Worm (Caenorhabditis elegans) whole organism, L2 larva: ENCODE measurements around the gene F25G6.9.

Experiments
- C34F6.9 ChIP-seq: fragments of 150-350 bp; optimal IDR thresholded peaks from 2 replicates; lab custom pipeline; 2014; ENCODE audit warnings: missing biosample characterization, missing genetic modification characterization
- F13H6.1 ChIP-seq: sonication (generic microtip); optimal IDR thresholded peaks from 2 replicates; lab custom pipeline; 2016; ENCODE audit warnings: missing genetic modification characterization, missing compliant biosample characterization
- R02D3.7 ChIP-seq: fragments of 150-350 bp; optimal IDR thresholded peaks from 2 replicates; lab custom pipeline; 2014; ENCODE audit warnings: missing biosample characterization, missing genetic modification characterization
- Y55F3AM.14 ChIP-seq: fragments of 200-800 bp; sonication (Bioruptor generic); optimal IDR thresholded peaks from 2 replicates; lab custom pipeline; 2018; ENCODE audit warnings: mild to moderate bottlenecking, missing genetic modification characterization, missing compliant biosample characterization
- blmp-1 ChIP-seq: sonication (generic microtip); optimal IDR thresholded peaks from 2 replicates; lab custom pipeline; 2017; ENCODE audit warnings: missing genetic modification characterization, mild to moderate bottlenecking, missing compliant biosample characterization, antibody characterized with exemption, moderate library complexity; ENCODE audit not compliant: insufficient read depth
- crh-2 ChIP-seq: sonication (generic microtip); optimal IDR thresholded peaks from 2 replicates; lab custom pipeline; 2017; ENCODE audit warnings: missing biosample characterization, missing genetic modification characterization
- dmd-4 ChIP-seq: sonication (generic microtip); optimal IDR thresholded peaks from 2 replicates; lab custom pipeline; 2017; ENCODE audit warnings: missing biosample characterization, missing genetic modification characterization
- egl-27 ChIP-seq: sonication (generic microtip); optimal IDR thresholded peaks from 3 replicates; lab custom pipeline; 2017; ENCODE audit warnings: missing biosample characterization, missing genetic modification reagents, missing genetic modification characterization
- elt-1 ChIP-seq: fragments of 150-350 bp; optimal IDR thresholded peaks from 2 replicates; lab custom pipeline; 2014; ENCODE audit warnings: missing biosample characterization, missing genetic modification characterization
- fos-1 ChIP-seq: fragments of 150-350 bp; optimal IDR thresholded peaks from 2 replicates; lab custom pipeline; 2014; ENCODE audit warnings: missing biosample characterization, missing genetic modification characterization
- gmeb-1 ChIP-seq: fragments of 150-350 bp; optimal IDR thresholded peaks from 2 replicates; lab custom pipeline; 2014; ENCODE audit warnings: missing biosample characterization, missing genetic modification characterization
- lin-11 ChIP-seq: fragments of 150-350 bp; sonication (generic microtip); optimal IDR thresholded peaks from 2 replicates; lab custom pipeline; 2014; ENCODE audit warnings: missing biosample characterization, missing genetic modification characterization, inconsistent platforms, mixed read lengths
- lin-13 ChIP-seq: fragments of 150-350 bp; optimal IDR thresholded peaks from 2 replicates; lab custom pipeline; 2014; ENCODE audit warnings: missing biosample characterization, missing genetic modification reagents, missing genetic modification characterization
- lsy-2 ChIP-seq, 2 experiments: fragments of 150-350 bp in 1 of 2; sonication (generic microtip) in 1 of 2; optimal IDR thresholded peaks; 2 replicates each; lab custom pipeline; 2014 to 2017; ENCODE audit warnings: missing biosample characterization in 2 of 2, missing genetic modification characterization in 2 of 2
- mdl-1 ChIP-seq, 2 experiments: fragments of 150-350 bp in 1 of 2; sonication (generic microtip) in 1 of 2; optimal IDR thresholded peaks; 2 replicates each; lab custom pipeline; 2017; ENCODE audit warnings: missing biosample characterization in 2 of 2, missing genetic modification characterization in 2 of 2
- nhr-10 ChIP-seq: sonication (generic microtip); optimal IDR thresholded peaks from 2 replicates; lab custom pipeline; 2017; ENCODE audit warnings: missing biosample characterization, missing genetic modification characterization
- nhr-11 ChIP-seq: fragments of 150-350 bp; optimal IDR thresholded peaks from 2 replicates; lab custom pipeline; 2014; ENCODE audit warnings: missing biosample characterization, missing genetic modification characterization
- nhr-12 ChIP-seq: fragments of 150-350 bp; optimal IDR thresholded peaks from 2 replicates; lab custom pipeline; 2014; ENCODE audit warnings: missing biosample characterization, missing genetic modification characterization
- nhr-129 ChIP-seq: fragments of 150-350 bp; optimal IDR thresholded peaks from 2 replicates; lab custom pipeline; 2014; ENCODE audit warnings: missing biosample characterization, missing genetic modification characterization
- nhr-21 ChIP-seq: fragments of 150-350 bp; optimal IDR thresholded peaks from 2 replicates; lab custom pipeline; 2014; ENCODE audit warnings: missing biosample characterization, missing genetic modification characterization
- nhr-237 ChIP-seq: fragments of 150-350 bp; optimal IDR thresholded peaks from 2 replicates; lab custom pipeline; 2014; ENCODE audit warnings: missing biosample characterization, missing genetic modification characterization
- nhr-25 ChIP-seq: fragments of 150-350 bp; sonication (generic microtip); optimal IDR thresholded peaks from 3 replicates; lab custom pipeline; 2014; ENCODE audit warnings: missing biosample characterization, missing genetic modification characterization
- nhr-77 ChIP-seq: fragments of 150-350 bp; optimal IDR thresholded peaks from 2 replicates; lab custom pipeline; 2014; ENCODE audit warnings: missing biosample characterization, missing genetic modification characterization
- peb-1 ChIP-seq: fragments of 150-350 bp; optimal IDR thresholded peaks from 2 replicates; lab custom pipeline; 2014; ENCODE audit warnings: missing biosample characterization, missing genetic modification characterization
- sem-4 ChIP-seq: fragments of 150-350 bp; optimal IDR thresholded peaks from 2 replicates; lab custom pipeline; 2014; ENCODE audit warnings: missing biosample characterization, missing genetic modification reagents, missing genetic modification characterization
- skn-1 ChIP-seq: sonication (generic microtip); optimal IDR thresholded peaks from 2 replicates; lab custom pipeline; 2017; ENCODE audit warnings: missing biosample characterization, missing genetic modification characterization
- sma-9 ChIP-seq, 2 experiments: fragments of 150-350 bp in 1 of 2; sonication (generic microtip) in 1 of 2; optimal IDR thresholded peaks; 2 replicates each; lab custom pipeline; 2014 to 2016; ENCODE audit warnings: missing genetic modification characterization in 2 of 2, mild to moderate bottlenecking in 1 of 2, missing biosample characterization in 1 of 2, missing compliant biosample characterization in 1 of 2, missing genetic modification reagents in 1 of 2, moderate library complexity in 1 of 2
- snpc-4 ChIP-seq: fragments of 150-350 bp; optimal IDR thresholded peaks from 2 replicates; lab custom pipeline; 2014; ENCODE audit warnings: missing biosample characterization, missing genetic modification characterization
- unc-39 ChIP-seq: fragments of 150-350 bp; optimal IDR thresholded peaks from 2 replicates; lab custom pipeline; 2014; ENCODE audit warnings: missing biosample characterization, missing genetic modification characterization
- ztf-1 ChIP-seq: fragments of 200-800 bp; sonication (Bioruptor generic); conservative IDR thresholded peaks from 2 replicates; pipeline ENCODE4 v1.3.6; 2022; ENCODE audit warnings: missing genetic modification characterization, missing compliant biosample characterization

Gene F25G6.9

ce11 chrV:8599192-8599591, 29.4 kb upstream of the F25G6.9 start, which contains the start of gene F41E6.7:
Gene F41E6.7 (minus strand): TSS chrV:8599292.
- TF ChIP-seq skn-1 (tag; lab: Kevin White, UChicago) = no peak
- no peak for TF ChIP-seq nhr-10 (tag; lab: Kevin White, UChicago)
- no peak for TF ChIP-seq unc-39 (tag; lab: Kevin White, UChicago)
- no peak for TF ChIP-seq blmp-1 (tag; lab: Kevin White, UChicago)
- no peak for TF ChIP-seq sem-4 (tag; lab: Kevin White, UChicago)
- TF ChIP-seq dmd-4 (tag; lab: Kevin White, UChicago) = no peak
- TF ChIP-seq fos-1 (tag; lab: Kevin White, UChicago) = no peak
- no peak for TF ChIP-seq lin-13 (GFP tag; lab: Kevin White, UChicago)
- TF ChIP-seq nhr-237 (tag; lab: Kevin White, UChicago) = no peak
- no peak for TF ChIP-seq lin-11
- TF ChIP-seq lsy-2 (tag; optimal IDR thresholded peaks at IDR 0.05; lab: Kevin White, UChicago) = no peak
- no peak for TF ChIP-seq gmeb-1 (tag; lab: Kevin White, UChicago)
- no peak for TF ChIP-seq peb-1 (tag; lab: Kevin White, UChicago)
- TF ChIP-seq ztf-1 (GFP tag; lab: Robert Waterston, UW) = no peak

DNA sequence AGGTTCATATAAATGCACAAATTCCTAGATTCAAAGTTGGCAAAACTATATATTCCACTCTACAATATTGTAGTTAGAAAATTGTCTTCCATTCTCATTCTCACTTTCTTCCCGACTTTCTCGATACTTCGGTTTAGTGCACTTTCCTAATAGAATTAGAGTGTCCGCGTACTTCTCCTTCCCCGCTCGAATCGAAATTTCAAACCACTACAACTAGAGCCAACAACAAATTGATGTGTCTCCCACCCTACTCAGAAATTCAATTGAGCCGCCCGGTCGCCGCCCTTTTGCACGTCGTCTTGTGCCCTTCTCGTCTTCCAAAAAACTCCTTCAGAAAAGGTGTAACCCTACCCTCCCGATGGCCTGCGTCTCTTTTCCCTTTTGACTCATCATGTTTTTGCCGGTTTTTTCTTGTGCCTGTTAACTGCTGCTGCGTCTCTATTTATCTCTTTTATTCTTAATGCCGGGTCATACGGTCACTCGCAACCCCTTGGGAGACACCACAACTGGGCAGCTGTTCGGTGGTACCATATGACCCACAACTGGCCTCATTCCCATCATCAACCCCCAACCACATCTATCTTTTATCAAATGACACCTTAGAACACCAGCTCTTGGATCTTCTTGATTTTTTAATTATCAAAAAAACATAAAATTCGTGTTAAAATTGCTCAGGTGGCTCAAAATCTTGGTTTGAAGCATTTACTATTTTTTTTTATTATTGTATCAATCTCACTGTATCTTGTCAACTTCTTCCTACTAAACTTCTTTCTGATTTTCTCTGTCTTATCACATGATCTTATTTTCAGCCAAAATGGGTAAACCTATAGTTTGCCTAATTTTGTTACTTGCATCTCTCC, 24.5 kb upstream of the F25G6.9 start, which contains the start of gene tag-196:
tag-196 (plus strand) TSS at position 810 of the 860 bp plus-strand sequence.
- TF ChIP-seq nhr-129 (tag; lab: Kevin White, UChicago) (peak; percentile 62), C34F6.9 (no peak), nhr-11 (no peak), sma-9 (GFP tag; optimal IDR thresholded peaks at IDR 0.05; lab: Kevin White, UChicago) (peak; percentile 9), sma-9 (tag; optimal IDR thresholded peaks at IDR 0.05; lab: Kevin White, UChicago) (no peak), lsy-2 (tag; optimal IDR thresholded peaks at IDR 0.05; lab: Kevin White, UChicago) (peak in 1 of 2 experiments; percentile 29), blmp-1 (tag; lab: Kevin White, UChicago) (no peak), mdl-1 (tag; optimal IDR thresholded peaks at IDR 0.05; lab: Kevin White, UChicago) (no peak), F13H6.1 (tag; lab: Kevin White, UChicago) (peak; percentile 46)

DNA sequence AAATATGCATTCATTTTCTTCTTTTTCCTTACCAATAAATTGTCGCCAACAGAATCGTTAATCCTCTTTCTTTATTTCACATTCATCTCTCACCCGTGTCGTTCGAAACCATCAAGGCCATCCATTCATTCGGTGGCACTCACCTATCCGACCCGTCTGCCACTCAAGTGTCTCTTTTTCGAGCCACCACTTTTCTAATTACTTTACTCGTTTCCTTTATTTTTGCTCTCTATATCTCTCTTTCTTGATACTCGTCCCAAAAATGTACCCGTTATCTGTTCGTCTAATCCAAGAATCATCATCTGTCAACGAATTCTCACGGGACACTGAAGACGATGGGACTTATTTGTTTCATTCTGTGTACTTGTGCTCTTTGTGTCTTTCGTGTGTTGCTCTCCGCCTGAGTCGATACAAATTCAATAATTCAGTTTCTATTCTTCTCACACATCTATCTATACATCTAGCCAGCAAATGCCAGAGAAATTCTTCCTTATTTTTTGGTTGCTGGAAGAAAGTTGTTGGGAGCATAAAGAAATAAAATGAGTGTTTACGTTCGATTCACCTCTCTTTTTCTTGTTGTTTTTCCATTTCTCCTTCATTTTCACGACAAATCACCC, 23.0 kb upstream of the F25G6.9 start:
- TF ChIP-seq nhr-237 (tag; lab: Kevin White, UChicago) = no peak
- peak; percentile 10 for TF ChIP-seq sma-9 (GFP tag; optimal IDR thresholded peaks at IDR 0.05; lab: Kevin White, UChicago)
- no peak for TF ChIP-seq sma-9 (tag; optimal IDR thresholded peaks at IDR 0.05; lab: Kevin White, UChicago)

ce11 chrV:8588079-8588478, 18.3 kb upstream of the F25G6.9 start, which contains the start of gene C10B5.3:
Gene C10B5.3 (minus strand): TSS chrV:8588179.
- no peak for TF ChIP-seq blmp-1 (tag; lab: Kevin White, UChicago)
- TF ChIP-seq nhr-25 (tag; lab: Kevin White, UChicago) = no peak
- TF ChIP-seq mdl-1 (tag; optimal IDR thresholded peaks at IDR 0.05; lab: Kevin White, UChicago) = no peak
- no peak for TF ChIP-seq R02D3.7
- no peak for TF ChIP-seq elt-1 (tag; lab: Kevin White, UChicago)
- no peak for TF ChIP-seq sem-4 (tag; lab: Kevin White, UChicago)
- TF ChIP-seq crh-2 = no peak
- no peak for TF ChIP-seq nhr-11
- no peak for TF ChIP-seq F13H6.1 (tag; lab: Kevin White, UChicago)
- no peak for TF ChIP-seq dmd-4 (tag; lab: Kevin White, UChicago)
- no peak for TF ChIP-seq nhr-12 (tag; lab: Kevin White, UChicago)
- TF ChIP-seq nhr-21 = no peak
- no peak for TF ChIP-seq nhr-77 (tag; lab: Kevin White, UChicago)
- no peak for TF ChIP-seq C34F6.9
- TF ChIP-seq sma-9 (GFP tag; optimal IDR thresholded peaks at IDR 0.05; lab: Kevin White, UChicago) = no peak
- no peak for TF ChIP-seq sma-9 (tag; optimal IDR thresholded peaks at IDR 0.05; lab: Kevin White, UChicago)
- TF ChIP-seq unc-39 (tag; lab: Kevin White, UChicago) = no peak
- no peak for TF ChIP-seq snpc-4 (tag; lab: Kevin White, UChicago)
- TF ChIP-seq egl-27 = no peak
- no peak for TF ChIP-seq Y55F3AM.14 (GFP tag; lab: Kevin White, UChicago)
- TF ChIP-seq, all 48 proteins: peak for 0
